Worm (Caenorhabditis elegans): ENCODE data around the gene abhd-12.

- TF ChIP-seq him-1 (tag; optimal IDR thresholded peaks at IDR 0.05) (no peak), dao-5 (tag; optimal IDR thresholded peaks at IDR 0.05) (no peak), W03F9.2 (tag; optimal IDR thresholded peaks at IDR 0.05) (no peak)
These were observed 38.4 kb downstream of the abhd-12 start, which contains the start of gene ech-3 for ce11 chrV:8022040-8022439.

All from whole organism, L4/young adult.